Fruit fly (Drosophila melanogaster) whole organism, larva: Measurements from ENCODE around the gene CG15528.
A peak's percentile ranks its signal among the peaks of the same experiment; 100 is the strongest.

ENCODE experiments used
- noc ChIP-seq: fragments of 200-800 bp; sonication (Bioruptor generic); optimal IDR thresholded peaks from 3 replicates; lab custom pipeline; 2019; ENCODE audit warnings: missing biosample characterization, mild to moderate bottlenecking, missing genetic modification characterization, moderate library complexity

CG15528 gene

dm6 chr3R:30012602-30013489, 39.1 kb downstream of the CG15528 start:
- peak; percentile 71 for TF ChIP-seq noc

DNA sequence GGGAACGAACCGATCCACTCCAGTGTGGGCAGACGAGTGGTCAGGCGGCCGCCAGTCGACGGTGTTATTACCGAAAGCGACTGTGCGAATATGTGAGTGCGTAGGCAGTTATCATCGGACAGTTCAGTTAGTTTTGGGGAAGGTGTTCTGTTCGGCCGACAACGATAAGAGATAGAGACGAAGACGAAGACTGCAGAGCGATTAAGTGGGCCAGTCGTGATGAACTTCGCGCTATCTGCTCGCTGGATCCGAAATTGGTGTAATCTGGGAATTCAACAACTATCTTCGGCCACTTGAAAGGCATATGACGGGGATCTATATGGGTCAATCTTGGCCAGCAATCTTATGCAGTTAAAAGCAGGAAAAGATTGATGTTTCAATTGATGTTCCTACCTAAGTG, 42.7 kb downstream of the CG15528 start, which contains the start of gene CG7912:
Gene CG7912 (minus strand): TSS at position 17 of the 400 bp plus-strand sequence.
- TF ChIP-seq noc = no peak

- TF ChIP-seq noc = no peak
Observed at dm6 chr3R:30005332-30005979, 46.5 kb downstream of the CG15528 start.

DNA sequence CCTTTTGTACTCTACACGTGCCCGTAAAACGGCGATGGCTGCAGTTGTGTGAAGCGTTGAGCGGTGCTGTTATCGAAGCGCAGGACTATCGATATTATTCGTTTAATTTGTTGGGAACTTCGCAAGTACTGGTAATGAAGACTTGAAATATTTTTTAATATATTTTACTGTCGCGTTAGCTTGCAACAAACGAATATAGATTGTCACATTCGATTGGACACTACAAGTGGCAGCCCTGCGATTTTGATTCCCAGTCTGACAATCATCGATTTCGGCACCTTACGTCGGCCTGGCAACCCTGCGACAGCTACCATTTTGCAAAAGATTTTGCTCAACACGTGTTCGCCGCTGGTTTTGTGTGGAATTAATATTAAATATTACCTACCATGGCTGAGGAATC, 47.3 kb downstream of the CG15528 start, which contains the start of the genes Nlp and Nph:
Gene Nlp (plus strand): TSS at position 138 of the 400 bp plus-strand sequence.
Gene Nph (minus strand): TSS at position 214 of the 400 bp plus-strand sequence.
- TF ChIP-seq noc = peak; percentile 34

- TF ChIP-seq noc = no peak
Observed at dm6 chr3R:30000286-30000685, 51.6 kb downstream of the CG15528 start, which contains the start of gene Tace. TSS of gene Tace (plus strand) at chr3R:30000530.

- TF ChIP-seq noc = no peak
Observed at dm6 chr3R:29999495-29999894, 52.4 kb downstream of the CG15528 start, which contains the start of gene CG34298. TSS of gene CG34298 (plus strand) at chr3R:29999795.
